Worm (Caenorhabditis elegans) whole organism, L4/young adult: ENCODE measurements around the gene C25F9.8.

Experiments used
- W03F9.2 ChIP-seq: fragments of 150-350 bp; optimal IDR thresholded peaks from 2 replicates; lab custom pipeline; 2014; ENCODE audit warnings: missing biosample characterization, missing genetic modification characterization
- him-1 ChIP-seq: sonication (generic microtip); optimal IDR thresholded peaks from 2 replicates; lab custom pipeline; 2016; ENCODE audit warnings: missing genotype, missing genetic modification reagents, missing genetic modification characterization, missing compliant biosample characterization

DNA sequence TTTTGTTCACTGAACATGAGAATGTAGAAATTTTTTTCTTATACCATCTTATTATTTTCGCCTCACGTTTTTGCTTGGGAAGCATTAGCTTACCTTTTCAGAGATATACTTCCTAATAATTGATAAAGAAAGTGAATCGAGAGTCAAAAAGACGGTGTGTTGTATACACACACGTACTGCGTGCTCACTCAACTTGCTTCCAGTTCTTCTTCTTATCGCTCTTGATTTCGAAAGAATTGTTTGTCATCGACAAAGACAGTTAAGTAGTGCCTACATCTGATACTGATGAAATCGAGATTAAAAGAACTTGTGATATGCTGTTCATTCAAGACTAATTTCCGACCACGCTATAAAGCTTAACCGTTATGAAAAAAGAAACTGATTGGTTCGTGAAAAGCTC is 15.8 kb downstream of the C25F9.8 start, which contains the start of gene C25F9.5:
- TF ChIP-seq W03F9.2 (tag; lab: Kevin White, UChicago) (no peak), him-1 (tag; lab: Kevin White, UChicago) (no peak)
